Fruit fly (Drosophila melanogaster): ENCODE measurements around the gene CG13043.

Gene CG13043

DNA sequence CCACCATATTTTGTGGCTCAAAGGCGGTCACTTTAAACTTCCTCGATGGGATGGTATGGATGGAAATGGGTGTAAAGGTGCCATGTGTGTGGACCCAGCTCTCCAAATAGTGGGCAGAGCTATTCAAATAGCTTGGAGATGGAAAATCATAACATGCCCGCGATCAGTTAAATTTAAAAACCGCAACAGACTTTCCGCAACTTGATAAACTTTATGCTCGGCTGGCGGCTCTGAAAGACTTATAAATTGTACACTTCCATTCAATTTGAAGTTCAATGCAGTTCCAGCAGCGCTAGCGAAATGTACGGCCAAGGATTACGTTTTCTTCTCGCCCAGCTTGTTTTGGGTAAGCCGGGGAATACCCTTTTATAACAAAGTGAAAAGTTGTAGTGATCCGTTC, 40.4 kb upstream of the CG13043 start, which contains the start of gene CG33257:
CG33257 (plus strand) TSS at position 301 of the 400 bp plus-strand sequence.
- TF ChIP-seq CG15710 (tag; optimal IDR thresholded peaks at IDR 0.05) (no peak), CG32121 (GFP tag; IDR thresholded peaks at IDR 0.05) (no peak), EcR (GFP tag; optimal IDR thresholded peaks at IDR 0.05) (no peak), CG9948 (tag; optimal IDR thresholded peaks at IDR 0.05) (no peak), CG17806 (tag; optimal IDR thresholded peaks at IDR 0.05) (no peak), rn (GFP tag; IDR thresholded peaks at IDR 0.05) (no peak), CG34367 (tag; optimal IDR thresholded peaks at IDR 0.05) (no peak), CG10348 (GFP tag; IDR thresholded peaks at IDR 0.05) (no peak), CG12605 (GFP tag; IDR thresholded peaks at IDR 0.05) (no peak), CG13204 (GFP tag; optimal IDR thresholded peaks at IDR 0.05) (no peak), Pif1A (GFP tag; optimal IDR thresholded peaks at IDR 0.05) (no peak), Snoo (tag; optimal IDR thresholded peaks at IDR 0.05) (no peak), CG14655 (GFP tag; optimal IDR thresholded peaks at IDR 0.05) (no peak), CG8301 (tag; optimal IDR thresholded peaks at IDR 0.05) (no peak), CG8159 (tag; optimal IDR thresholded peaks at IDR 0.05) (no peak), Ets98B (GFP tag; IDR thresholded peaks at IDR 0.05) (no peak)

- TF ChIP-seq Ets98B (GFP tag; IDR thresholded peaks at IDR 0.05): no peak
- TF ChIP-seq CG13204 (GFP tag; optimal IDR thresholded peaks at IDR 0.05): no peak
- peak; percentile 35 for TF ChIP-seq EcR (GFP tag; optimal IDR thresholded peaks at IDR 0.05)
These were observed 34.2 kb upstream of the CG13043 start for dm6 chr3L:16339873-16340272.

DNA sequence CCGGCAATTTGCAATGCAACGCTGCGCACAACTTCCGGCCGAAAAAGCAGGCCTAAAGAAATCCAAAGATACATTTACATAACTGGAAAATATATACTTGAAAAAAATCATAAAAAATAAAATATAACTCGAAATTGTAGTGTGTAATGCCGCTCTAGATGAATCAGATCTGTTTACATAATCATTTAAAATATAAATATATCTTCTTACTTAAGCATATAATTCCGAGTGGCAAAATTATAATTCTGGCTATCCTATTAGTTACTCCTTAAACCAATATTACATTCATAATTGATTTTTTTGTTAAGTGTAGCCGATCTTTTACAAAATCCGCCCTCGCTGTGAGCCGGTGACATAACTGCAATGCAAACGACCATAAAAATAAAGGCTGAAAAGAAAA, 33.8 kb upstream of the CG13043 start:
- TF ChIP-seq CG17806 (tag; optimal IDR thresholded peaks at IDR 0.05) (no peak), CG10348 (GFP tag; IDR thresholded peaks at IDR 0.05) (no peak), CG8159 (tag; optimal IDR thresholded peaks at IDR 0.05) (no peak)

- TF ChIP-seq CG14655 (GFP tag; optimal IDR thresholded peaks at IDR 0.05) (no peak), CG17806 (tag; optimal IDR thresholded peaks at IDR 0.05) (no peak), D1 (tag; optimal IDR thresholded peaks at IDR 0.05) (no peak), gl (tag; optimal IDR thresholded peaks at IDR 0.05) (no peak), Ets98B (GFP tag; IDR thresholded peaks at IDR 0.05) (no peak), CG13204 (GFP tag; optimal IDR thresholded peaks at IDR 0.05) (no peak), CG32121 (GFP tag; IDR thresholded peaks at IDR 0.05) (no peak), CG8301 (tag; optimal IDR thresholded peaks at IDR 0.05) (no peak), Pif1B (GFP tag; optimal IDR thresholded peaks at IDR 0.05) (no peak), CG9948 (tag; optimal IDR thresholded peaks at IDR 0.05) (no peak), fd96Ca (GFP tag; IDR thresholded peaks at IDR 0.05) (no peak)
These were observed 33.0 kb upstream of the CG13043 start, which contains the start of gene CG4998 for dm6 chr3L:16338703-16339102. CG4998 (plus strand) TSS chr3L:16339003.

DNA sequence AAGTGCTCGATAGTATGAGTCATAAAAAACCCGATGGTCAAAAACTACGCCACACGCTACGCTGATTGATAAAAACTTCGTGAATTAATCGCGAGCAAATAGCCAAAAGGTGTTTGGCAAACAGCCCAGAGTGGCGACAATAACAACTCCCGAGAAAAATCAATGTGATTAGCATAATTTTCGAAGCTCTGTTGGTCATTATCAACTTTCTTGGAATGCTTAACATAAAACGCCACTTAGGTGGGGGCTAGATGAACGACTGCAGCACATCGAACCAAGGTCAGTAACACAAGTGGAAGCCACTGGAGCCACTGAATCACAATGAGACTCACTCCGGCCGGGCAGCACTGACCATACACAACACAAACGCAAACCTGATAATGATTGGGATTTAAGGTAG, 32.1 kb upstream of the CG13043 start:
- TF ChIP-seq CG14655 (GFP tag; optimal IDR thresholded peaks at IDR 0.05) (no peak), CG8159 (tag; optimal IDR thresholded peaks at IDR 0.05) (no peak), rn (GFP tag; IDR thresholded peaks at IDR 0.05) (no peak), fd96Ca (GFP tag; IDR thresholded peaks at IDR 0.05) (no peak), Pif1B (GFP tag; optimal IDR thresholded peaks at IDR 0.05) (no peak), CG12605 (GFP tag; IDR thresholded peaks at IDR 0.05) (no peak), gl (tag; optimal IDR thresholded peaks at IDR 0.05) (no peak), CG9948 (tag; optimal IDR thresholded peaks at IDR 0.05) (no peak), CG15710 (tag; optimal IDR thresholded peaks at IDR 0.05) (no peak), EcR (GFP tag; optimal IDR thresholded peaks at IDR 0.05) (no peak), CG4496 (GFP tag; IDR thresholded peaks at IDR 0.05) (no peak), CG10348 (GFP tag; IDR thresholded peaks at IDR 0.05) (no peak), Ets98B (GFP tag; IDR thresholded peaks at IDR 0.05) (no peak), Pif1A (GFP tag; optimal IDR thresholded peaks at IDR 0.05) (no peak), CG17806 (tag; optimal IDR thresholded peaks at IDR 0.05) (no peak)

- TF ChIP-seq fd96Ca (GFP tag; IDR thresholded peaks at IDR 0.05) (0 out of 3 replicates have a peak, but pooled peaks have one; percentile 15), Pif1A (GFP tag; optimal IDR thresholded peaks at IDR 0.05) (no peak), EcR (GFP tag; optimal IDR thresholded peaks at IDR 0.05) (peak; percentile 25), CG4496 (GFP tag; IDR thresholded peaks at IDR 0.05) (peak; percentile 69; the same call in 2 of the 3 replicates)
These were observed 29.2 kb upstream of the CG13043 start for dm6 chr3L:16334876-16335275.

dm6 chr3L:16333013-16333412, 27.3 kb upstream of the CG13043 start, which contains the start of gene CG13056:
CG13056 (plus strand) TSS chr3L:16333313.
- TF ChIP-seq CG32121 (GFP tag; IDR thresholded peaks at IDR 0.05) (no peak), rn (GFP tag; IDR thresholded peaks at IDR 0.05) (no peak), CG12605 (GFP tag; IDR thresholded peaks at IDR 0.05) (no peak), D1 (tag; optimal IDR thresholded peaks at IDR 0.05) (no peak), CG4496 (GFP tag; IDR thresholded peaks at IDR 0.05) (no peak), CG8301 (tag; optimal IDR thresholded peaks at IDR 0.05) (no peak), CG14655 (GFP tag; optimal IDR thresholded peaks at IDR 0.05) (no peak), CG15710 (tag; optimal IDR thresholded peaks at IDR 0.05) (no peak), CG10348 (GFP tag; IDR thresholded peaks at IDR 0.05) (no peak), fd96Ca (GFP tag; IDR thresholded peaks at IDR 0.05) (no peak), CG9948 (tag; optimal IDR thresholded peaks at IDR 0.05) (no peak), Pif1A (GFP tag; optimal IDR thresholded peaks at IDR 0.05) (no peak), Snoo (tag; optimal IDR thresholded peaks at IDR 0.05) (no peak), CG17806 (tag; optimal IDR thresholded peaks at IDR 0.05) (no peak), gl (tag; optimal IDR thresholded peaks at IDR 0.05) (no peak), Ets98B (GFP tag; IDR thresholded peaks at IDR 0.05) (no peak)

All from whole organism, pupa.